Fruit fly (Drosophila melanogaster): ENCODE measurements around the gene lsn.

lsn gene

DNA sequence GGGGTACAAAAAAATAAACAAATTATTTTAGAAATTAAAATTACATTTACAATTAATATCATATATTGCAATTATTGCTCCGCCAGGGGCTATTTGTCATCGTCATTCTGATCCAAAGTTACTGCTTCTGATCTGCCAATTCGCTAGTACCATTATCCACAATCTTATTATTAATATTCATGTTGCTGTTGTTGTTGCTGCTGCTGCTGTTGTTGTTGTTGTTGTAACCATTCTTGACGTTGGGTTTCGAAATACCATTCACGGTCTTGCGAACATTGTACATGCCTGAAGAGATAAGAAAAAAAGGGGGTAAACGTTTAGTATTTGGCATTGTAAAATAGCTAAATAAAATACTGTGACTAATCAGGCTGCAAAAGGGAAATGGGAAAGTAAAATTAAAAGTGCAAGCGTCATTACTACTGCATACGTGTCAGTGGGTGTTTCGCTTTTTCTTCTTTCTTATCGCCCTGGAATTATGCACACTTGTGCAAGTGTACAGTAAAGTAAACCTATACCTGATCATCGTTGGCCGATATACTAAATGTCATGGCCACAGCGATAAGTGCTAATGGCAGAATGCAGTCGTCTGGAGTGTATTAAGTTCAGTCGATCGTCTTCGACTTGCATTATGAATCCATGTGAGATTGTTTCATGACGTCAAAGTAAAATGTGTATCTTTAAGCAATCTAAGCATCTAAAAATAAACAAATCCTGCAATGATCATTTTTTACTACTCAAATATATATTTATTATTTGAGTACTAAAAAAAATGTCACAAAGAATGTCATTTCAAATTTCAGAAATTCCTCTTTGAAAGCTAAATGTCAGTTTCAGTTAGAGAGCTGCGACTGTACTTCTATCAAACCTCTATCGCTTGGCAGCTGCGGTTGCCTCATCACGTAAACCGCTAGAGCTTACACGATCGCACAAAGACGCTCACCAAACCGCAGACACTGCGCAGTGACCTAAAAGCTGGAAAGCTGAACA, 13.1 kb upstream of the lsn start (continued):
- TF ChIP-seq ci (GFP tag; IDR thresholded peaks at IDR 0.05) (peak; percentile 14; the same call in 1 of the 3 replicates), CG8290 (GFP tag; optimal IDR thresholded peaks at IDR 0.05) (no peak), CG8290 (tag; optimal IDR thresholded peaks at IDR 0.05) (peak in 1 of 2 experiments; percentile 21), CG4360 (GFP tag; IDR thresholded peaks at IDR 0.05) (peak; percentile 90), Lhr (GFP tag; optimal IDR thresholded peaks at IDR 0.05) (no peak), CG18262 (tag; optimal IDR thresholded peaks at IDR 0.05) (no peak), gce (GFP tag; IDR thresholded peaks at IDR 0.05) (0 out of 3 replicates have a peak, but pooled peaks have one; percentile 19), CG6689 (GFP tag; IDR thresholded peaks at IDR 0.05) (no peak), YL-1 (GFP tag; optimal IDR thresholded peaks at IDR 0.05) (no peak), ab (GFP tag; optimal IDR thresholded peaks at IDR 0.05) (no peak), PHDP (tag; optimal IDR thresholded peaks at IDR 0.05) (no peak), Elba2 (GFP tag; optimal IDR thresholded peaks at IDR 0.05) (no peak), z (GFP tag; IDR thresholded peaks at IDR 0.05) (no peak), fru (optimal IDR thresholded peaks at IDR 0.05) (no peak), CG31441 (GFP tag; IDR thresholded peaks at IDR 0.05) (no peak), CG3726 (GFP tag; IDR thresholded peaks at IDR 0.05) (no peak), sob (GFP tag; IDR thresholded peaks at IDR 0.05) (no peak), CG6175 (GFP tag; IDR thresholded peaks at IDR 0.05) (no peak), CG17328 (GFP tag; IDR thresholded peaks at IDR 0.05) (no peak), HHEX (GFP tag; optimal IDR thresholded peaks at IDR 0.05) (no peak), unpg (GFP tag; optimal IDR thresholded peaks at IDR 0.05) (no peak)

DNA sequence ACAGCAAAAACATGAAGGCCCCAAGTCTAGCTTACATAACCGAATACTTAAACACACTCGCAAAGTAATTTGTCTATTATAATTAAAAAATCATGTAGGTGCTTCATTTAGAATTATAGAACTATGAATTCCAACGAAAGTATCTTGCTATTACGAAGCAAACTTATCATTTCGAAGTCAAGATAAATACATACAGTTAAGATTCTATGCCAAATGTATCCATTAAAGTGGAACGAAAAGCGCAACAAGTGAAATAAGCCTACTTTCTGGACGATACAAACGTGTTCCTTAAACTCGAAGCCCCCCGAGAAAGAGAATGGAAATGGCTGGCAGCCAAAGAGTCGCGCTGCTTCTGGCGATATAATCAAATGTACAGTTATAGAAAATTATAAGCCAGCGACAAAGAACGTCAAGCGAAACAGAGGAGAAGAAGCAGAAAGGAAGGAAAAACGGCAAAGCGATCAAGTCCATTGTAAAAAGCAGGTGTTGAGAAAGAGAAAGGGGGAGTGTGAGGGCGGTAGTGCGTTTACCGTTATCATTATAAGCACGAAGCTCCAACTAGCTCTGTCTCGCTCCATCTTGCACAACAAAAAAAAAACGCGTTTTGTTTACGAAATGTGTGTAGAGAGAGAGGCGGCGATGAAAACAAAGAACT, 12.3 kb upstream of the lsn start:
- TF ChIP-seq Eip74EF (GFP tag; optimal IDR thresholded peaks at IDR 0.05): peak in 1 of 2 experiments; percentile 9
- peak; percentile 42 for TF ChIP-seq PHDP (tag; optimal IDR thresholded peaks at IDR 0.05)
- no peak for TF ChIP-seq CG7745 (tag; optimal IDR thresholded peaks at IDR 0.05)
- no peak for TF ChIP-seq gsb (GFP tag; IDR thresholded peaks at IDR 0.05)
- peak; percentile 23 for TF ChIP-seq Fer1 (GFP tag; optimal IDR thresholded peaks at IDR 0.05)
- TF ChIP-seq Bgb (GFP tag; IDR thresholded peaks at IDR 0.05; ENCODE audit: partially characterized antibody): 0 out of 2 replicates have a peak, but pooled peaks have one; percentile 21
- no peak for TF ChIP-seq CG14965 (GFP tag; optimal IDR thresholded peaks at IDR 0.05; ENCODE audit: borderline replicate concordance)
- TF ChIP-seq CG6854 (GFP tag; optimal IDR thresholded peaks at IDR 0.05): no peak
- TF ChIP-seq Hey (tag; optimal IDR thresholded peaks at IDR 0.05): no peak
- TF ChIP-seq tx (GFP tag; optimal IDR thresholded peaks at IDR 0.05): no peak
- peak; percentile 6 for TF ChIP-seq CG10267 (tag; optimal IDR thresholded peaks at IDR 0.05)
- no peak for TF ChIP-seq CG12659 (GFP tag; optimal IDR thresholded peaks at IDR 0.05)
- TF ChIP-seq Opbp (GFP tag; IDR thresholded peaks at IDR 0.05; ENCODE audit: partially characterized antibody): no peak
- TF ChIP-seq CG7556 (GFP tag; optimal IDR thresholded peaks at IDR 0.05): peak; percentile 46
- TF ChIP-seq CG30403 (GFP tag; optimal IDR thresholded peaks at IDR 0.05): peak; percentile 31
- TF ChIP-seq CG18011 (GFP tag; optimal IDR thresholded peaks at IDR 0.05): no peak
- TF ChIP-seq dpn (GFP tag; optimal IDR thresholded peaks at IDR 0.05): peak in 1 of 2 experiments; percentile 4
- 0 out of 2 replicates have a peak, but pooled peaks have one; percentile 32 for TF ChIP-seq CG6689 (GFP tag; IDR thresholded peaks at IDR 0.05)
- no peak for TF ChIP-seq CG4617 (GFP tag; optimal IDR thresholded peaks at IDR 0.05; ENCODE audit: borderline replicate concordance)
- no peak for TF ChIP-seq lov (optimal IDR thresholded peaks at IDR 0.05)
- TF ChIP-seq lov (GFP tag; IDR thresholded peaks at IDR 0.05): no peak
- no peak for TF ChIP-seq ERR (GFP tag; optimal IDR thresholded peaks at IDR 0.05)
- TF ChIP-seq hkb (optimal IDR thresholded peaks at IDR 0.05): no peak
- 0 out of 2 replicates have a peak, but pooled peaks have one; percentile 8 for TF ChIP-seq hkb (GFP tag; IDR thresholded peaks at IDR 0.05)
- no peak for TF ChIP-seq CG8478 (optimal IDR thresholded peaks at IDR 0.05)
- peak; percentile 42 for TF ChIP-seq CG18599 (GFP tag; optimal IDR thresholded peaks at IDR 0.05)
- TF ChIP-seq eve (GFP tag; optimal IDR thresholded peaks at IDR 0.05): peak in 1 of 2 experiments; percentile 9
- no peak for TF ChIP-seq pros (GFP tag; optimal IDR thresholded peaks at IDR 0.05)
- TF ChIP-seq Deaf1 (tag; optimal IDR thresholded peaks at IDR 0.05): peak; percentile 10
